Fruit fly (Drosophila melanogaster) whole organism, pupa: ENCODE measurements around the gene CG11034.

Experiments used
- CG10348 ChIP-seq: fragments of 200-800 bp; sonication (Bioruptor generic); IDR thresholded peaks from 2 replicates; pipeline ENCODE4 v1.3.6; 2022; ENCODE audit warnings: missing biosample characterization, missing genetic modification characterization
- CG12605 ChIP-seq: fragments of 200-800 bp; sonication (Bioruptor generic); IDR thresholded peaks from 2 replicates; pipeline ENCODE4 v1.3.6; 2022; ENCODE audit warnings: missing biosample characterization, missing genetic modification characterization
- CG13204 ChIP-seq: fragments of 200-800 bp; sonication (Bioruptor generic); optimal IDR thresholded peaks from 2 replicates; lab custom pipeline; 2018; ENCODE audit warnings: missing biosample characterization, mild to moderate bottlenecking, missing genetic modification characterization, moderate library complexity
- CG14655 ChIP-seq: fragments of 200-800 bp; sonication (Bioruptor generic); optimal IDR thresholded peaks from 3 replicates; lab custom pipeline; 2017; ENCODE audit warnings: mild to moderate bottlenecking, missing biosample characterization, missing genetic modification reagents, missing genetic modification characterization
- CG15710 ChIP-seq: fragments of 200-800 bp; sonication (Bioruptor generic); optimal IDR thresholded peaks from 2 replicates; lab custom pipeline; 2018; ENCODE audit warnings: missing biosample characterization, mild to moderate bottlenecking, missing genetic modification characterization, moderate library complexity
- CG17806 ChIP-seq: fragments of 200-800 bp; sonication (Bioruptor generic); optimal IDR thresholded peaks from 2 replicates; lab custom pipeline; 2018; ENCODE audit warnings: missing biosample characterization, mild to moderate bottlenecking, missing genetic modification characterization, moderate library complexity
- CG32121 ChIP-seq: fragments of 200-800 bp; sonication (Bioruptor generic); IDR thresholded peaks from 2 replicates; pipeline ENCODE4 v1.3.6; 2022; ENCODE audit warnings: missing biosample characterization, missing genetic modification characterization
- CG34367 ChIP-seq: fragments of 200-800 bp; sonication (Bioruptor generic); optimal IDR thresholded peaks from 2 replicates; lab custom pipeline; 2018; ENCODE audit warnings: missing biosample characterization, mild to moderate bottlenecking, missing genetic modification characterization
- CG4496 ChIP-seq: fragments of 200-800 bp; sonication (Bioruptor generic); IDR thresholded peaks from 3 replicates; pipeline ENCODE4 v1.3.6; 2022; ENCODE audit warnings: missing biosample characterization, missing genetic modification characterization
- CG8159 ChIP-seq: fragments of 200-800 bp; sonication (Bioruptor generic); optimal IDR thresholded peaks from 3 replicates; lab custom pipeline; 2018; ENCODE audit warnings: missing biosample characterization, mild to moderate bottlenecking, missing genetic modification characterization, moderate library complexity
- CG8301 ChIP-seq: fragments of 200-800 bp; sonication (Bioruptor generic); optimal IDR thresholded peaks from 2 replicates; lab custom pipeline; 2018; ENCODE audit warnings: missing biosample characterization, mild to moderate bottlenecking, missing genetic modification characterization
- CG9948 ChIP-seq: fragments of 200-800 bp; sonication (Bioruptor generic); optimal IDR thresholded peaks from 2 replicates; lab custom pipeline; 2018; ENCODE audit warnings: missing biosample characterization, mild to moderate bottlenecking, missing genetic modification characterization, moderate library complexity
- D1 ChIP-seq: fragments of 200-800 bp; sonication (Bioruptor generic); optimal IDR thresholded peaks from 2 replicates; lab custom pipeline; 2018; ENCODE audit warnings: missing biosample characterization, mild to moderate bottlenecking, missing genetic modification characterization, moderate library complexity
- EcR ChIP-seq: fragments of 200-800 bp; sonication (Bioruptor generic); optimal IDR thresholded peaks from 3 replicates; lab custom pipeline; 2019; ENCODE audit warnings: missing biosample characterization, missing genetic modification characterization, mild to moderate bottlenecking, moderate library complexity, missing genetic modification reagents
- Ets98B ChIP-seq: fragments of 200-800 bp; sonication (Bioruptor generic); IDR thresholded peaks from 2 replicates; pipeline ENCODE4 v1.3.6; 2022; ENCODE audit warnings: missing biosample characterization, missing genetic modification characterization
- Pif1A ChIP-seq: fragments of 200-800 bp; sonication (Bioruptor generic); optimal IDR thresholded peaks from 3 replicates; lab custom pipeline; 2016; ENCODE audit warnings: missing biosample characterization, missing genetic modification characterization
- Pif1B ChIP-seq: fragments of 200-800 bp; sonication (Bioruptor generic); optimal IDR thresholded peaks from 3 replicates; lab custom pipeline; 2016; ENCODE audit warnings: missing biosample characterization, missing genetic modification characterization
- Snoo ChIP-seq: fragments of 200-800 bp; sonication (Bioruptor generic); optimal IDR thresholded peaks from 3 replicates; lab custom pipeline; 2017; ENCODE audit warnings: missing biosample characterization, mild to moderate bottlenecking, missing genetic modification characterization, inconsistent platforms
- fd96Ca ChIP-seq: fragments of 200-800 bp; sonication (Bioruptor generic); IDR thresholded peaks from 3 replicates; pipeline ENCODE4 v1.3.6; 2022; ENCODE audit warnings: missing biosample characterization, missing genetic modification characterization
- gl ChIP-seq: fragments of 200-800 bp; sonication (Bioruptor generic); optimal IDR thresholded peaks from 2 replicates; lab custom pipeline; 2018; ENCODE audit warnings: missing biosample characterization, mild to moderate bottlenecking, missing genetic modification characterization
- rn ChIP-seq: fragments of 200-800 bp; sonication (Bioruptor generic); IDR thresholded peaks from 2 replicates; pipeline ENCODE4 v1.3.6; 2022; ENCODE audit warnings: missing biosample characterization, missing genetic modification characterization

CG11034 gene

dm6 chr2L:5805091-5805817, at the start of gene CG11034:
Gene CG11034 (plus strand): TSS chr2L:5805395.
- no peak for TF ChIP-seq CG9948
- no peak for TF ChIP-seq CG17806
- peak; percentile 90 for TF ChIP-seq EcR
- no peak for TF ChIP-seq fd96Ca
- TF ChIP-seq CG12605 (GFP tag; lab: Robert Waterston, UW), result 0 out of 2 replicates have a peak, but pooled peaks have one; percentile 35

- TF ChIP-seq CG10348 (GFP tag; lab: Robert Waterston, UW) (no peak), CG17806 (no peak), CG8159 (no peak), EcR (peak; percentile 76)
These were observed 40.1 kb upstream of the CG11034 start for dm6 chr2L:5765139-5765538.

- no peak for TF ChIP-seq CG34367 (tag; lab: Kevin White, UChicago)
- no peak for TF ChIP-seq EcR
- no peak for TF ChIP-seq Pif1A (GFP tag; lab: Kevin White, UChicago)
- no peak for TF ChIP-seq CG4496 (GFP tag; lab: Robert Waterston, UW)
- TF ChIP-seq CG13204, result no peak
- no peak for TF ChIP-seq fd96Ca
- TF ChIP-seq CG10348 (GFP tag; lab: Robert Waterston, UW), result no peak
- TF ChIP-seq D1 (tag; lab: Kevin White, UChicago), result no peak
- TF ChIP-seq CG15710 (tag; lab: Kevin White, UChicago), result no peak
- TF ChIP-seq gl, result no peak
- TF ChIP-seq Snoo (tag; lab: Kevin White, UChicago), result no peak
- TF ChIP-seq CG17806, result no peak
- no peak for TF ChIP-seq CG9948
- TF ChIP-seq Pif1B, result no peak
- no peak for TF ChIP-seq CG8159
- no peak for TF ChIP-seq CG8301 (tag; lab: Kevin White, UChicago)
These were observed 39.2 kb upstream of the CG11034 start, which contains the start of gene obst-E for dm6 chr2L:5766042-5766441. Gene obst-E (minus strand): TSS chr2L:5766142.

- no peak for TF ChIP-seq CG9948
- TF ChIP-seq CG4496 (GFP tag; lab: Robert Waterston, UW), result no peak
- no peak for TF ChIP-seq Pif1B
- no peak for TF ChIP-seq Pif1A (GFP tag; lab: Kevin White, UChicago)
- TF ChIP-seq rn (GFP tag; lab: Robert Waterston, UW), result no peak
- no peak for TF ChIP-seq CG10348 (GFP tag; lab: Robert Waterston, UW)
- TF ChIP-seq CG8159, result no peak
- no peak for TF ChIP-seq gl
- no peak for TF ChIP-seq CG13204
- no peak for TF ChIP-seq CG12605 (GFP tag; lab: Robert Waterston, UW)
These were observed 38.6 kb upstream of the CG11034 start for dm6 chr2L:5766498-5767008.

DNA sequence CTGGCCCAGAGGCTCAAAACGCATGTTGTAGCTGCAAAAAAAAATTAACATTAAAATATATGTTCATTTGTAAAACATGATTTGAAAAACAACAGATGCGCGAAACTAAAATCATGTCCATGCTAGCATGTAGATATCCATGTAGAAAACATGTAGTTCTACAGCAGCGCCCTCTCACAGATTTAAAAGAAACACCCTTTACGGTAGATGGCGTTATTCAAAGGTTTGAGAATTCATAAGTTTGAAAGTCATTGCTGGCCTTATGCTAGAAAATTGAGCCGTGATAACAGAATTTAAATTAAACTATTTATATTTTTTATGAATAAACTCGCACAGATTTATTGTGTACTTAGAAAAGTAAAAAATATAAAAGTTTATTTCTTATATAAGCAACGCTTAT, 34.0 kb upstream of the CG11034 start:
- TF ChIP-seq D1 (tag; lab: Kevin White, UChicago) (peak; percentile 78), gl (no peak), CG34367 (tag; lab: Kevin White, UChicago) (no peak), EcR (no peak), CG15710 (tag; lab: Kevin White, UChicago) (no peak), Ets98B (GFP tag; lab: Robert Waterston, UW) (no peak)
- TF ChIP-seq, all 21 proteins: peak for 1

dm6 chr2L:5772262-5772661, 32.9 kb upstream of the CG11034 start:
- TF ChIP-seq CG15710 (tag; lab: Kevin White, UChicago) (no peak), CG8159 (no peak), CG34367 (tag; lab: Kevin White, UChicago) (no peak), Snoo (tag; lab: Kevin White, UChicago) (no peak), gl (no peak), CG10348 (GFP tag; lab: Robert Waterston, UW) (no peak), CG9948 (no peak), rn (GFP tag; lab: Robert Waterston, UW) (no peak), D1 (tag; lab: Kevin White, UChicago) (no peak)

- TF ChIP-seq CG17806, result peak; percentile 46
- TF ChIP-seq CG12605 (GFP tag; lab: Robert Waterston, UW), result 0 out of 2 replicates have a peak, but pooled peaks have one; percentile 12
- TF ChIP-seq CG10348 (GFP tag; lab: Robert Waterston, UW), result no peak
- no peak for TF ChIP-seq Pif1B
- TF ChIP-seq CG15710 (tag; lab: Kevin White, UChicago), result peak; percentile 24
- no peak for TF ChIP-seq CG32121 (GFP tag; lab: Robert Waterston, UW)
- no peak for TF ChIP-seq Ets98B (GFP tag; lab: Robert Waterston, UW)
- no peak for TF ChIP-seq CG34367 (tag; lab: Kevin White, UChicago)
- peak; percentile 47 for TF ChIP-seq CG14655 (GFP tag; lab: Kevin White, UChicago)
- TF ChIP-seq gl, result peak; percentile 16
- TF ChIP-seq CG8301 (tag; lab: Kevin White, UChicago), result peak; percentile 28
- TF ChIP-seq rn (GFP tag; lab: Robert Waterston, UW), result no peak
- TF ChIP-seq fd96Ca, result no peak
- peak; percentile 38 for TF ChIP-seq CG8159
- TF ChIP-seq CG9948, result peak; percentile 29
- no peak for TF ChIP-seq D1 (tag; lab: Kevin White, UChicago)
- TF ChIP-seq CG13204, result no peak
- TF ChIP-seq Snoo (tag; lab: Kevin White, UChicago), result no peak
- no peak for TF ChIP-seq CG4496 (GFP tag; lab: Robert Waterston, UW)
- TF ChIP-seq Pif1A (GFP tag; lab: Kevin White, UChicago), result peak; percentile 37
- no peak for TF ChIP-seq EcR
These were observed 27.0 kb upstream of the CG11034 start for dm6 chr2L:5778157-5778556.
